ENCODE assay signal across 1 fruit fly cellular context in genomic region chr3R:5463199-5463949, dm6.
TF ChIP-seq lines count a peak whose summit lies in the region.

No protein-coding gene starts in this region.

TF ChIP-seq in whole organism, embryonic, 481 proteins besides CTCF, POLR2A, EP300 and RAD21 (continued from another document):
- peak; percentile 60 for TF ChIP-seq trem (tag; optimal IDR thresholded peaks at IDR 0.05; lab: Kevin White, UChicago)
